Worm (Caenorhabditis elegans) whole organism, young adult: Measurements from ENCODE around the gene T01H3.2.

ENCODE experiments used
- F22D6.2 ChIP-seq: sonication (generic microtip); optimal IDR thresholded peaks from 2 replicates; lab custom pipeline; 2016; ENCODE audit warnings: mild to moderate bottlenecking, missing genetic modification characterization, missing compliant biosample characterization
- ZK185.1 ChIP-seq: sonication (generic microtip); optimal IDR thresholded peaks from 2 replicates; lab custom pipeline; 2016; ENCODE audit warnings: mild to moderate bottlenecking, missing genetic modification characterization, missing compliant biosample characterization; ENCODE audit not compliant: poor library complexity, severe bottlenecking
- madf-3 ChIP-seq: fragments of 200-800 bp; sonication (Bioruptor generic); IDR thresholded peaks from 2 replicates; pipeline ENCODE4 v1.3.6; 2022; ENCODE audit warnings: missing genetic modification reagents, missing genetic modification characterization, missing compliant biosample characterization
- pbrm-1 ChIP-seq: fragments of 200-800 bp; sonication (Bioruptor generic); IDR thresholded peaks from 2 replicates; pipeline ENCODE4 v1.3.6; 2022; ENCODE audit warnings: missing genetic modification reagents, missing genetic modification characterization, missing compliant biosample characterization
- rcor-1 ChIP-seq: fragments of 200-800 bp; sonication (Bioruptor generic); IDR thresholded peaks from 2 replicates; pipeline ENCODE4 v1.3.6; 2022; ENCODE audit warnings: missing genetic modification reagents, missing genetic modification characterization, missing compliant biosample characterization
- sdz-38 ChIP-seq: sonication (generic microtip); optimal IDR thresholded peaks from 2 replicates; lab custom pipeline; 2016; ENCODE audit warnings: missing genotype, missing genetic modification characterization, missing compliant biosample characterization
- snpc-4 ChIP-seq, 5 experiments: fragments of 150-350 bp in 1 of 5; sonication (generic microtip) in 4 of 5; optimal IDR thresholded peaks; 2 replicates each; lab custom pipeline; 2014 to 2018; ENCODE audit warnings: missing genetic modification characterization in 5 of 5, missing biosample characterization in 3 of 5, antibody characterized with exemption in 2 of 5, mild to moderate bottlenecking in 2 of 5, missing compliant biosample characterization in 2 of 5, missing genotype in 2 of 5, moderate library complexity in 2 of 5, missing genetic modification reagents in 1 of 5
- zim-3 ChIP-seq: sonication (generic microtip); optimal IDR thresholded peaks from 2 replicates; lab custom pipeline; 2017; ENCODE audit warnings: mild to moderate bottlenecking, missing genetic modification characterization, moderate library complexity, missing compliant biosample characterization

- TF ChIP-seq zim-3 (tag; lab: Kevin White, UChicago) (no peak), madf-3 (no peak), sdz-38 (tag; lab: Kevin White, UChicago) (no peak), rcor-1 (GFP tag; lab: Robert Waterston, UW) (no peak), F22D6.2 (no peak), snpc-4 (GFP tag; optimal IDR thresholded peaks at IDR 0.05; lab: Kevin White, UChicago) (no peak), snpc-4 (tag; optimal IDR thresholded peaks at IDR 0.05; lab: Kevin White, UChicago) (peak in 1 of 4 experiments; percentile 39), pbrm-1 (GFP tag; lab: Robert Waterston, UW) (peak; percentile 63; the same call in 1 of the 2 replicates), ZK185.1 (tag; lab: Kevin White, UChicago) (no peak)
These were observed 7.2 kb downstream of the T01H3.2 start for ce11 chrII:7870632-7871031.
